Worm (Caenorhabditis elegans) whole organism, L2 larva: Measurements from ENCODE around the gene F46C5.9.

ENCODE experiments used
- C34F6.9 ChIP-seq: fragments of 150-350 bp; optimal IDR thresholded peaks from 2 replicates; lab custom pipeline; 2014; ENCODE audit warnings: missing biosample characterization, missing genetic modification characterization
- F13H6.1 ChIP-seq: sonication (generic microtip); optimal IDR thresholded peaks from 2 replicates; lab custom pipeline; 2016; ENCODE audit warnings: missing genetic modification characterization, missing compliant biosample characterization
- R02D3.7 ChIP-seq: fragments of 150-350 bp; optimal IDR thresholded peaks from 2 replicates; lab custom pipeline; 2014; ENCODE audit warnings: missing biosample characterization, missing genetic modification characterization
- Y55F3AM.14 ChIP-seq: fragments of 200-800 bp; sonication (Bioruptor generic); optimal IDR thresholded peaks from 2 replicates; lab custom pipeline; 2018; ENCODE audit warnings: mild to moderate bottlenecking, missing genetic modification characterization, missing compliant biosample characterization
- ZK546.5 ChIP-seq: sonication (generic microtip); optimal IDR thresholded peaks from 2 replicates; lab custom pipeline; 2017; ENCODE audit warnings: missing biosample characterization, missing genetic modification characterization
- aly-2 ChIP-seq: fragments of 150-350 bp; optimal IDR thresholded peaks from 2 replicates; lab custom pipeline; 2014; ENCODE audit warnings: missing biosample characterization, missing genetic modification characterization
- ama-1 ChIP-seq: fragments of 150-350 bp; optimal IDR thresholded peaks from 2 replicates; lab custom pipeline; 2018; ENCODE audit warnings: inconsistent platforms
- ceh-16 ChIP-seq: fragments of 150-350 bp; optimal IDR thresholded peaks from 2 replicates; lab custom pipeline; 2014; ENCODE audit warnings: missing biosample characterization, missing genetic modification characterization
- ceh-82 ChIP-seq: fragments of 150-350 bp; optimal IDR thresholded peaks from 2 replicates; lab custom pipeline; 2014; ENCODE audit warnings: missing biosample characterization, missing genetic modification characterization
- crh-2 ChIP-seq: sonication (generic microtip); optimal IDR thresholded peaks from 2 replicates; lab custom pipeline; 2017; ENCODE audit warnings: missing biosample characterization, missing genetic modification characterization
- egl-27 ChIP-seq: sonication (generic microtip); optimal IDR thresholded peaks from 3 replicates; lab custom pipeline; 2017; ENCODE audit warnings: missing biosample characterization, missing genetic modification reagents, missing genetic modification characterization
- elt-1 ChIP-seq: fragments of 150-350 bp; optimal IDR thresholded peaks from 2 replicates; lab custom pipeline; 2014; ENCODE audit warnings: missing biosample characterization, missing genetic modification characterization
- fos-1 ChIP-seq: fragments of 150-350 bp; optimal IDR thresholded peaks from 2 replicates; lab custom pipeline; 2014; ENCODE audit warnings: missing biosample characterization, missing genetic modification characterization
- gmeb-1 ChIP-seq: fragments of 150-350 bp; optimal IDR thresholded peaks from 2 replicates; lab custom pipeline; 2014; ENCODE audit warnings: missing biosample characterization, missing genetic modification characterization
- lin-11 ChIP-seq: fragments of 150-350 bp; sonication (generic microtip); optimal IDR thresholded peaks from 2 replicates; lab custom pipeline; 2014; ENCODE audit warnings: missing biosample characterization, missing genetic modification characterization, inconsistent platforms, mixed read lengths
- lsy-2 ChIP-seq, 2 experiments: fragments of 150-350 bp in 1 of 2; sonication (generic microtip) in 1 of 2; optimal IDR thresholded peaks; 2 replicates each; lab custom pipeline; 2014 to 2017; ENCODE audit warnings: missing biosample characterization in 2 of 2, missing genetic modification characterization in 2 of 2
- mab-5 ChIP-seq: fragments of 150-350 bp; optimal IDR thresholded peaks from 2 replicates; lab custom pipeline; 2014; ENCODE audit warnings: missing biosample characterization, missing genetic modification characterization
- mbf-1 ChIP-seq: sonication (generic microtip); optimal IDR thresholded peaks from 2 replicates; lab custom pipeline; 2017; ENCODE audit warnings: missing biosample characterization, missing genetic modification characterization
- mdl-1 ChIP-seq, 2 experiments: fragments of 150-350 bp in 1 of 2; sonication (generic microtip) in 1 of 2; optimal IDR thresholded peaks; 2 replicates each; lab custom pipeline; 2017; ENCODE audit warnings: missing biosample characterization in 2 of 2, missing genetic modification characterization in 2 of 2
- nhr-10 ChIP-seq: sonication (generic microtip); optimal IDR thresholded peaks from 2 replicates; lab custom pipeline; 2017; ENCODE audit warnings: missing biosample characterization, missing genetic modification characterization
- nhr-12 ChIP-seq: fragments of 150-350 bp; optimal IDR thresholded peaks from 2 replicates; lab custom pipeline; 2014; ENCODE audit warnings: missing biosample characterization, missing genetic modification characterization
- nhr-129 ChIP-seq: fragments of 150-350 bp; optimal IDR thresholded peaks from 2 replicates; lab custom pipeline; 2014; ENCODE audit warnings: missing biosample characterization, missing genetic modification characterization
- nhr-21 ChIP-seq: fragments of 150-350 bp; optimal IDR thresholded peaks from 2 replicates; lab custom pipeline; 2014; ENCODE audit warnings: missing biosample characterization, missing genetic modification characterization
- nhr-237 ChIP-seq: fragments of 150-350 bp; optimal IDR thresholded peaks from 2 replicates; lab custom pipeline; 2014; ENCODE audit warnings: missing biosample characterization, missing genetic modification characterization
- nhr-6 ChIP-seq: fragments of 150-350 bp; optimal IDR thresholded peaks from 2 replicates; lab custom pipeline; 2014; ENCODE audit warnings: missing biosample characterization, missing genetic modification characterization
- nhr-77 ChIP-seq: fragments of 150-350 bp; optimal IDR thresholded peaks from 2 replicates; lab custom pipeline; 2014; ENCODE audit warnings: missing biosample characterization, missing genetic modification characterization
- peb-1 ChIP-seq: fragments of 150-350 bp; optimal IDR thresholded peaks from 2 replicates; lab custom pipeline; 2014; ENCODE audit warnings: missing biosample characterization, missing genetic modification characterization
- sem-4 ChIP-seq: fragments of 150-350 bp; optimal IDR thresholded peaks from 2 replicates; lab custom pipeline; 2014; ENCODE audit warnings: missing biosample characterization, missing genetic modification reagents, missing genetic modification characterization
- skn-1 ChIP-seq: sonication (generic microtip); optimal IDR thresholded peaks from 2 replicates; lab custom pipeline; 2017; ENCODE audit warnings: missing biosample characterization, missing genetic modification characterization
- sma-3 ChIP-seq: sonication (generic microtip); optimal IDR thresholded peaks from 2 replicates; lab custom pipeline; 2016; ENCODE audit warnings: missing genetic modification reagents, missing genetic modification characterization, missing compliant biosample characterization
- sma-9 ChIP-seq, 2 experiments: fragments of 150-350 bp in 1 of 2; sonication (generic microtip) in 1 of 2; optimal IDR thresholded peaks; 2 replicates each; lab custom pipeline; 2014 to 2016; ENCODE audit warnings: missing genetic modification characterization in 2 of 2, mild to moderate bottlenecking in 1 of 2, missing biosample characterization in 1 of 2, missing compliant biosample characterization in 1 of 2, missing genetic modification reagents in 1 of 2, moderate library complexity in 1 of 2
- snpc-4 ChIP-seq: fragments of 150-350 bp; optimal IDR thresholded peaks from 2 replicates; lab custom pipeline; 2014; ENCODE audit warnings: missing biosample characterization, missing genetic modification characterization
- unc-39 ChIP-seq: fragments of 150-350 bp; optimal IDR thresholded peaks from 2 replicates; lab custom pipeline; 2014; ENCODE audit warnings: missing biosample characterization, missing genetic modification characterization
- unc-55 ChIP-seq: fragments of 150-350 bp; sonication (generic microtip); optimal IDR thresholded peaks from 3 replicates; lab custom pipeline; 2014; ENCODE audit warnings: missing biosample characterization, missing genetic modification reagents, missing genetic modification characterization
- unc-62 ChIP-seq: fragments of 150-350 bp; optimal IDR thresholded peaks from 2 replicates; lab custom pipeline; 2014; ENCODE audit warnings: missing biosample characterization, missing genetic modification reagents, missing genetic modification characterization
- zag-1 ChIP-seq: fragments of 150-350 bp; optimal IDR thresholded peaks from 2 replicates; lab custom pipeline; 2014; ENCODE audit warnings: missing biosample characterization, missing genetic modification characterization
- ztf-1 ChIP-seq: fragments of 200-800 bp; sonication (Bioruptor generic); conservative IDR thresholded peaks from 2 replicates; pipeline ENCODE4 v1.3.6; 2022; ENCODE audit warnings: missing genetic modification characterization, missing compliant biosample characterization
- ztf-11 ChIP-seq: sonication (generic microtip); optimal IDR thresholded peaks from 2 replicates; lab custom pipeline; 2017; ENCODE audit warnings: missing biosample characterization, missing genetic modification characterization
- ztf-4 ChIP-seq: fragments of 150-350 bp; optimal IDR thresholded peaks from 2 replicates; lab custom pipeline; 2014; ENCODE audit warnings: missing biosample characterization, missing genetic modification characterization

Gene F46C5.9

DNA sequence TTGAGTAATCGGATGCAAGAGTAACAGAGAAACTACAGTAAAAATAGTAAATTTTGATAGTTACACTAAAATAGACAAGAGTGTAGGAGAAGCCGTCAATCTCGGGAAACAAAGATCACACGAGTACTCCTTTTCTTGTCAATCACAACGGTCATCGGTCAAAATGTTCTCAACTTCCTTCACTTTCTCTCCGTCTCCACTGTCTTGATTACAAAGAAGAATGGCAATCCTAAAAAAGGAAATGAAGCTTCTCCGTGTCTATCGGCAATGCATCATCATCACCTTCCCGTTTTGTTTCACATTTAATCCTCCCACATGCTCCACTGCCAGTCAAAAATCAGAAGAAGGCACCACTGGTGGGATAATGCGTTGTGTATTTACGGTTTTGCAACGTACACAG, 10.8 kb downstream of the F46C5.9 start:
- TF ChIP-seq unc-55 (GFP tag; lab: Kevin White, UChicago) (peak; percentile 50), skn-1 (tag; lab: Kevin White, UChicago) (no peak), mdl-1 (tag; optimal IDR thresholded peaks at IDR 0.05; lab: Kevin White, UChicago) (no peak), unc-62 (peak; percentile 56)

DNA sequence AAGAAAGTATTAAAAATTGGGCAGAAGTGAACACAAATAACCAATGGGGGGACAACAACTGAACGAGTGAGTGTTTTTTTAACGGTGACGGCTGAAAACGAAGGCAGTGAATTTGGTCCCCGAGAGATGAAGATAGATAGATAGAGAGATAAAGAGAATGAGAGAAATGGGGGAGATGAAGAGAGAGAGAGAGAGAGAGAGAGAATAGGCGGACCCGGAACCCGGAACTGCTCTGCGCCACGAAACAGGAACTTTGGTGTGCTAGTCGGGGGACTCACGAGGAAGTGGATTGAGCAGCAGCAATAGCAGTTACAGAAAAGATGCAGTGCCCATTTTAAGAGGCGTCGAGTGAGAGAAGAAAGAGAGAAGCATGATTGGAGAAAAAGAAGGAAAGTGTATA, 14.1 kb downstream of the F46C5.9 start:
- peak; percentile 52 for TF ChIP-seq ceh-82 (tag; lab: Kevin White, UChicago)
- no peak for TF ChIP-seq ztf-11
- TF ChIP-seq zag-1: peak; percentile 79
- TF ChIP-seq peb-1 (tag; lab: Kevin White, UChicago): no peak
- peak; percentile 44 for TF ChIP-seq lin-11 (tag; lab: Kevin White, UChicago)
- TF ChIP-seq unc-55 (GFP tag; lab: Kevin White, UChicago): peak; percentile 59
- TF ChIP-seq crh-2 (tag; lab: Kevin White, UChicago): peak; percentile 79
- no peak for TF ChIP-seq nhr-77 (tag; lab: Kevin White, UChicago)
- peak; percentile 3 to 74 for TF ChIP-seq lsy-2 (tag; optimal IDR thresholded peaks at IDR 0.05; lab: Kevin White, UChicago)
- peak; percentile 86 for TF ChIP-seq sem-4 (tag; lab: Kevin White, UChicago)
- TF ChIP-seq ztf-1 (GFP tag; lab: Robert Waterston, UW): no peak
- peak; percentile 89 for TF ChIP-seq egl-27 (tag; lab: Kevin White, UChicago)
- TF ChIP-seq mdl-1 (tag; optimal IDR thresholded peaks at IDR 0.05; lab: Kevin White, UChicago): peak; percentile 22 to 82
- no peak for TF ChIP-seq unc-39 (tag; lab: Kevin White, UChicago)
- no peak for TF ChIP-seq R02D3.7 (tag; lab: Kevin White, UChicago)
- peak; percentile 55 for TF ChIP-seq nhr-129
- peak; percentile 63 for TF ChIP-seq ztf-4
- peak; percentile 19 for TF ChIP-seq fos-1 (tag; lab: Kevin White, UChicago)
- no peak for TF ChIP-seq aly-2
- peak; percentile 88 for TF ChIP-seq C34F6.9 (tag; lab: Kevin White, UChicago)
- TF ChIP-seq F13H6.1: peak; percentile 88
- TF ChIP-seq Y55F3AM.14 (GFP tag; lab: Kevin White, UChicago): peak; percentile 38
- TF ChIP-seq sma-9 (GFP tag; optimal IDR thresholded peaks at IDR 0.05; lab: Kevin White, UChicago): peak; percentile 95
- no peak for TF ChIP-seq sma-9 (tag; optimal IDR thresholded peaks at IDR 0.05; lab: Kevin White, UChicago)
- peak; percentile 6 for TF ChIP-seq snpc-4 (tag; lab: Kevin White, UChicago)
- peak; percentile 8 for TF ChIP-seq unc-62
- peak; percentile 21 for TF ChIP-seq mab-5

DNA sequence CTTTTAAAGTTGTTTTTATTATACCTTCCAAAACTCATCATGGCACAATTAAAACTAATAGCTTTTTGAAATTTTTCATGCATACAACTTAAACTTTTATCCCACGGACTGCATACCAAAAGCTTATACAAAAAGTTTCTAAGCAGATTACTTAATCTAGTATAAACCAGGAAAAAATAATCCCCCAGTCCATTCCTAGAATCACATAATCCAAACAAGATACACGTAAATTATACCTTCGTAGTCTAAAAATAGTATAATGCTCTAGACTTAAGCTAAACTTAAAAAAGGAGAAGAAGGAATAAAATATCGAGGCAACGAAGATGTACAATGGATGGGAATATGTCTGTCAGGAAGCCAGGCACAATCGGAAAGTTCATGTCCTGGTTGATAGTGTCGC, 15.3 kb downstream of the F46C5.9 start:
- TF ChIP-seq zag-1: no peak
- TF ChIP-seq sma-9 (GFP tag; optimal IDR thresholded peaks at IDR 0.05; lab: Kevin White, UChicago): peak; percentile 17
- TF ChIP-seq sma-9 (tag; optimal IDR thresholded peaks at IDR 0.05; lab: Kevin White, UChicago): no peak

DNA sequence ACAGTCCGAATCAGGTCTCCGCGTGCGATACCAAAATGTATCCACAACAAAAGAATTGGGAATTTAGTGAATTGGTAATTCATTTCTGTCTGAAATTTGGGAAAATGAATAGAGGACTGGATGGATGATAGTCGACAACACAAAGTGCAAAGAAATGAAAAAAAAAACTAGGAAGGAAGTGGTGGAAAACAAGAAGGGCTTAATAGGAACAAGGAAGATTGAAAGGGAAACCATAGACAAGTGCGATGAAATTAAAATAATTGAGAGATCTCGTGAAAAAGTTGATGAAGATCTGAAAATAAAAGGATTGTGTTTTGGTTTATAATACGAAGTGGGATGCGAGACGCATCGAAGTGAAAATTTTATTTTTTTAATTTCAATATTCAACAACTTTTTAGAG, 16.5 kb downstream of the F46C5.9 start, which contains the start of gene F07H5.7:
TSS of gene F07H5.7 (minus strand) at position 101 of the 400 bp plus-strand sequence.
- no peak for TF ChIP-seq nhr-6 (tag; lab: Kevin White, UChicago)
- TF ChIP-seq sem-4 (tag; lab: Kevin White, UChicago): no peak
- TF ChIP-seq skn-1 (tag; lab: Kevin White, UChicago): no peak
- TF ChIP-seq nhr-12 (tag; lab: Kevin White, UChicago): no peak
- no peak for TF ChIP-seq ZK546.5 (tag; lab: Kevin White, UChicago)
- TF ChIP-seq ztf-1 (GFP tag; lab: Robert Waterston, UW): no peak
- TF ChIP-seq aly-2: no peak
- TF ChIP-seq lsy-2 (tag; optimal IDR thresholded peaks at IDR 0.05; lab: Kevin White, UChicago): no peak
- no peak for TF ChIP-seq gmeb-1 (tag; lab: Kevin White, UChicago)
- TF ChIP-seq zag-1: no peak
- no peak for TF ChIP-seq mbf-1 (tag; lab: Kevin White, UChicago)
- no peak for TF ChIP-seq Y55F3AM.14 (GFP tag; lab: Kevin White, UChicago)
- TF ChIP-seq ama-1: no peak
- no peak for TF ChIP-seq nhr-21 (tag; lab: Kevin White, UChicago)
- TF ChIP-seq ceh-82 (tag; lab: Kevin White, UChicago): no peak
- TF ChIP-seq nhr-237 (tag; lab: Kevin White, UChicago): no peak
- no peak for TF ChIP-seq nhr-10 (tag; lab: Kevin White, UChicago)
- no peak for TF ChIP-seq ceh-16 (tag; lab: Kevin White, UChicago)
- no peak for TF ChIP-seq elt-1 (tag; lab: Kevin White, UChicago)
- no peak for TF ChIP-seq sma-3 (GFP tag; lab: Kevin White, UChicago)
